Worm (Caenorhabditis elegans) whole organism, L1 larva: ENCODE measurements around the gene clec-7.

Experiments
- C04F5.9 ChIP-seq: sonication (generic microtip); optimal IDR thresholded peaks from 2 replicates; lab custom pipeline; 2016; ENCODE audit warnings: missing genetic modification characterization, missing compliant biosample characterization
- C34B4.2 ChIP-seq: sonication (generic microtip); optimal IDR thresholded peaks from 2 replicates; lab custom pipeline; 2017; ENCODE audit warnings: mild to moderate bottlenecking, missing genetic modification characterization, missing compliant biosample characterization
- F16B12.6 ChIP-seq: fragments of 150-350 bp; optimal IDR thresholded peaks from 2 replicates; lab custom pipeline; 2014; ENCODE audit warnings: missing biosample characterization, missing genetic modification characterization
- Y116A8C.19 ChIP-seq: sonication (generic microtip); optimal IDR thresholded peaks from 2 replicates; lab custom pipeline; 2016; ENCODE audit warnings: missing compliant biosample characterization, missing genetic modification characterization, borderline replicate concordance
- alr-1 ChIP-seq: fragments of 200-800 bp; sonication (Bioruptor generic); optimal IDR thresholded peaks from 2 replicates; lab custom pipeline; 2018; ENCODE audit warnings: borderline replicate concordance, mild to moderate bottlenecking, missing genetic modification characterization, missing compliant biosample characterization
- aly-2 ChIP-seq: fragments of 150-350 bp; optimal IDR thresholded peaks from 2 replicates; lab custom pipeline; 2014; ENCODE audit warnings: missing biosample characterization, missing genetic modification characterization
- ceh-63 ChIP-seq: fragments of 200-800 bp; sonication (Bioruptor generic); optimal IDR thresholded peaks from 2 replicates; lab custom pipeline; 2018; ENCODE audit warnings: mild to moderate bottlenecking, missing genetic modification characterization, missing compliant biosample characterization
- ceh-88 ChIP-seq: fragments of 200-800 bp; sonication (Bioruptor generic); IDR thresholded peaks from 2 replicates; pipeline ENCODE4 v1.3.6; 2022; ENCODE audit warnings: missing genetic modification characterization, missing compliant biosample characterization
- dsc-1 ChIP-seq: sonication (generic microtip); optimal IDR thresholded peaks from 2 replicates; lab custom pipeline; 2016; ENCODE audit warnings: mild to moderate bottlenecking, missing genetic modification characterization, missing compliant biosample characterization
- efl-1 ChIP-seq, 4 experiments: fragments of 150-350 bp; optimal IDR thresholded peaks in 3 of 4; peaks in 1 of 4; 1 replicate in 1 of 4; 2 replicates in 3 of 4; lab custom pipeline; 2014; ENCODE audit warnings: missing biosample characterization in 2 of 4, missing genetic modification characterization in 2 of 4, missing genetic modification reagents in 2 of 4
- egl-27 ChIP-seq, 2 experiments: fragments of 150-350 bp in 1 of 2; sonication (generic microtip); optimal IDR thresholded peaks; 3 replicates each; lab custom pipeline; 2017 to 2018; ENCODE audit warnings: missing biosample characterization in 2 of 2, missing genetic modification characterization in 2 of 2, missing genetic modification reagents in 2 of 2
- elt-3 ChIP-seq, 6 experiments: fragments of 150-350 bp in 1 of 6; sonication (generic microtip); optimal IDR thresholded peaks; 2 replicates each; lab custom pipeline; 2017 to 2018; ENCODE audit warnings: missing biosample characterization in 6 of 6, missing genetic modification characterization in 6 of 6, inconsistent platforms in 1 of 6
- fkh-4 ChIP-seq: sonication (generic microtip); optimal IDR thresholded peaks from 2 replicates; lab custom pipeline; 2016; ENCODE audit warnings: missing compliant biosample characterization, missing genetic modification characterization, borderline replicate concordance
- hpl-2 ChIP-seq: fragments of 150-350 bp; optimal IDR thresholded peaks from 2 replicates; lab custom pipeline; 2014; ENCODE audit warnings: missing biosample characterization, missing genetic modification reagents, missing genetic modification characterization
- irx-1 ChIP-seq: sonication (generic microtip); optimal IDR thresholded peaks from 2 replicates; lab custom pipeline; 2016; ENCODE audit warnings: missing genetic modification characterization, missing compliant biosample characterization
- jun-1 ChIP-seq: fragments of 150-350 bp; optimal IDR thresholded peaks from 2 replicates; lab custom pipeline; 2014; ENCODE audit warnings: missing biosample characterization, missing genetic modification reagents, missing genetic modification characterization
- lin-13 ChIP-seq: fragments of 150-350 bp; optimal IDR thresholded peaks from 2 replicates; lab custom pipeline; 2014; ENCODE audit warnings: missing biosample characterization, missing genetic modification reagents, missing genetic modification characterization
- lin-35 ChIP-seq, 2 experiments: fragments of 150-350 bp; optimal IDR thresholded peaks; 2 replicates each; lab custom pipeline; 2014; ENCODE audit warnings: missing biosample characterization in 2 of 2, missing genetic modification characterization in 2 of 2, missing genetic modification reagents in 2 of 2
- lin-39 ChIP-seq: fragments of 150-350 bp; optimal IDR thresholded peaks from 2 replicates; lab custom pipeline; 2014; ENCODE audit warnings: missing biosample characterization, missing genetic modification reagents, missing genetic modification characterization
- lir-3 ChIP-seq: sonication (generic microtip); optimal IDR thresholded peaks from 2 replicates; lab custom pipeline; 2016; ENCODE audit warnings: mild to moderate bottlenecking, missing genetic modification characterization, moderate library complexity, missing compliant biosample characterization; ENCODE audit not compliant: poor library complexity
- mab-9 ChIP-seq: fragments of 200-800 bp; sonication (Bioruptor generic); IDR thresholded peaks from 2 replicates; pipeline ENCODE4 v1.3.6; 2022; ENCODE audit warnings: missing genetic modification reagents, missing genetic modification characterization, missing compliant biosample characterization
- mef-2 ChIP-seq: fragments of 150-350 bp; optimal IDR thresholded peaks from 2 replicates; lab custom pipeline; 2014; ENCODE audit warnings: missing biosample characterization, missing genetic modification characterization
- nhr-12 ChIP-seq: sonication (generic microtip); optimal IDR thresholded peaks from 2 replicates; lab custom pipeline; 2017; ENCODE audit warnings: missing biosample characterization, missing genetic modification characterization
- nhr-19 ChIP-seq: fragments of 200-800 bp; sonication (Bioruptor generic); conservative IDR thresholded peaks from 2 replicates; pipeline ENCODE4 v1.3.6; 2022; ENCODE audit warnings: missing genetic modification characterization, missing compliant biosample characterization
- nhr-28 ChIP-seq: fragments of 150-350 bp; optimal IDR thresholded peaks from 2 replicates; lab custom pipeline; 2014; ENCODE audit warnings: missing biosample characterization, missing genetic modification characterization
- nhr-71 ChIP-seq: sonication (generic microtip); optimal IDR thresholded peaks from 2 replicates; lab custom pipeline; 2016; ENCODE audit warnings: mild to moderate bottlenecking, missing genetic modification characterization, moderate library complexity, missing compliant biosample characterization
- nhr-84 ChIP-seq: sonication (generic microtip); optimal IDR thresholded peaks from 2 replicates; lab custom pipeline; 2017; ENCODE audit warnings: missing biosample characterization, missing genetic modification characterization
- skn-1 ChIP-seq: fragments of 150-350 bp; optimal IDR thresholded peaks from 2 replicates; lab custom pipeline; 2014; ENCODE audit warnings: missing biosample characterization, missing genetic modification characterization
- snu-23 ChIP-seq: sonication (generic microtip); optimal IDR thresholded peaks from 2 replicates; lab custom pipeline; 2016; ENCODE audit warnings: missing genetic modification characterization, missing compliant biosample characterization
- sox-4 ChIP-seq: sonication (generic microtip); optimal IDR thresholded peaks from 2 replicates; lab custom pipeline; 2016; ENCODE audit warnings: missing genetic modification characterization, missing compliant biosample characterization
- sptf-1 ChIP-seq: fragments of 150-350 bp; optimal IDR thresholded peaks from 2 replicates; lab custom pipeline; 2014; ENCODE audit warnings: missing biosample characterization, missing genetic modification characterization
- sup-37 ChIP-seq: fragments of 200-800 bp; sonication (Bioruptor generic); optimal IDR thresholded peaks from 2 replicates; lab custom pipeline; 2018; ENCODE audit warnings: mild to moderate bottlenecking, missing genetic modification characterization, missing compliant biosample characterization
- tlp-1 ChIP-seq: fragments of 150-350 bp; optimal IDR thresholded peaks from 2 replicates; lab custom pipeline; 2014; ENCODE audit warnings: missing biosample characterization, missing genetic modification characterization
- unc-30 ChIP-seq: sonication (generic microtip); optimal IDR thresholded peaks from 2 replicates; lab custom pipeline; 2017; ENCODE audit warnings: missing biosample characterization, missing genetic modification characterization
- unc-98 ChIP-seq: fragments of 200-800 bp; sonication (Bioruptor generic); IDR thresholded peaks from 2 replicates; pipeline ENCODE4 v1.3.6; 2022; ENCODE audit warnings: missing genetic modification characterization, missing compliant biosample characterization
- vab-15 ChIP-seq: sonication (generic microtip); optimal IDR thresholded peaks from 2 replicates; lab custom pipeline; 2017; ENCODE audit warnings: missing genotype, mild to moderate bottlenecking, missing genetic modification characterization, missing compliant biosample characterization
- xbp-1 ChIP-seq: sonication (generic microtip); optimal IDR thresholded peaks from 2 replicates; lab custom pipeline; 2016; ENCODE audit warnings: missing genetic modification characterization, missing compliant biosample characterization
- zag-1 ChIP-seq: fragments of 150-350 bp; optimal IDR thresholded peaks from 2 replicates; lab custom pipeline; 2014; ENCODE audit warnings: missing biosample characterization, missing genetic modification characterization
- zip-4 ChIP-seq: fragments of 200-800 bp; sonication (Bioruptor generic); optimal IDR thresholded peaks from 2 replicates; lab custom pipeline; 2018; ENCODE audit warnings: mild to moderate bottlenecking, missing genetic modification characterization, moderate library complexity, missing compliant biosample characterization
- ztf-11 ChIP-seq, 2 experiments: sonication (generic microtip); optimal IDR thresholded peaks; 2 replicates each; lab custom pipeline; 2016 to 2017; ENCODE audit warnings: missing genetic modification characterization in 2 of 2, missing biosample characterization in 1 of 2, missing compliant biosample characterization in 1 of 2

The clec-7 gene

DNA sequence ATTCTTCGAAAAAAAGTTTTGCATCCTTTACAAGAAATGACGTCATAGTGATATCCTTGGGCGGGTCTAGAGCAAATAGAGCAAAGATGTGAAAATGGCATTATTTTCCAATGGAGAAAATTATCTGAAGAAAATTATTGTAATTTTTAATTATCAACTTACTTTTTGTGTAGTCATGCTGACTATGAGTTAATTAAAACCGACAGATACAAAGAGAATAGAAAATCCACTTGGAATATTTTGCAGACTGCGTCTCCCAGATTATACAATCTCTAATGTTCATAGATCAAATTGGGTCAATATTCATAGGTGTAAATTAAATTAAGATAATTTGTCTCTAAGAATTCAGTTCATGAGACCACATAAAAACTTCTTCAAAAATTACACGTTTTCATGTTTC lies 21.3 kb downstream of the clec-7 start, which contains the start of gene nhr-149:
Gene nhr-149, minus strand, starts transcription at position 101 of the 400 bp plus-strand sequence.
- TF ChIP-seq zag-1 (tag; lab: Kevin White, UChicago) (no peak), sup-37 (no peak), sox-4 (tag; lab: Kevin White, UChicago) (no peak), unc-30 (tag; lab: Kevin White, UChicago) (no peak), zip-4 (no peak), nhr-71 (no peak), ztf-11 (tag; optimal IDR thresholded peaks at IDR 0.05; lab: Kevin White, UChicago) (no peak), sptf-1 (tag; lab: Kevin White, UChicago) (no peak), hpl-2 (GFP tag; lab: Kevin White, UChicago) (no peak), F16B12.6 (tag; lab: Kevin White, UChicago) (no peak), ceh-88 (GFP tag; lab: Robert Waterston, UW) (no peak), jun-1 (no peak), C34B4.2 (tag; lab: Kevin White, UChicago) (no peak)

DNA sequence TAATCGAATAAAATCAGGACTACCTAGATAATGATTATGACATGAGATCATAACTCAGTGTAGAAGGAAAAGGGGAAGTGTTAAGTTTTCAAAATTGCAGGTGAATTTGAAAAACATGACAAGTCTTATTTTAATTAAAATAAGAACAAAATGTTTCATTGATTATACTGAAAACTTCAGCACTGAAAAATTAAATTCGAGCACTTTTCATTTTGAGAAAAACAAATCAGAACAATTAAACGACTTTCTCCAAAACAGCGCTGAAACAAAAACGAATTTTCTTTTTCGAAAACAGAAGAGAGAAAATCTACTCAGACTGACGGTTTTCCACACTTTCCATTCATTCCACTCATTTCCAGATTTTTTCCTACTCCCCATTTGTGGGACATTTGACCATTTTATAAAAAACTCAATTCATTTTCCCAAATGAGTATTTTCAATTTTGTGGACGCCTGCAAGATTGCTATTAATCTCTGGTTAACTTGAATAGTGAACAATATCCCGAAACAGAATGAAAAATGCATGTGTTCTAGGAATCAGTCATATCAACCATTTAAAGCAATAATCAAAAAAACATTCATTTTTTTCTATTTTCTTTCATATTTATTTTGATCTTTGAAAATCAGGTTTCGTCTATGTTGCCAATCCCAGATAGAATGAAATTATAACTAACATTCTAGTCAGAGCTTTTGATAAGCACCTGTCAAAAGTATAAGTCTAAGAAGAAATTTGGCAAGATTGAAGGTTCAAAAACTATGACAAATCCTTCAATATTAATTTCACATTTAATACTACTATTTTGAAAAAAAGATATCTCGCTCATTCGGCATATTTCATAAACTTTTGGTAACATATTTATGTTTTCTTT lies 24.2 kb downstream of the clec-7 start, which contains the start of the genes srh-231 and srh-275:
Gene srh-231, minus strand, starts transcription at position 51 of the 868 bp plus-strand sequence.
Gene srh-275, plus strand, starts transcription at position 818 of the 868 bp plus-strand sequence.
- TF ChIP-seq zag-1 (tag; lab: Kevin White, UChicago), result no peak
- TF ChIP-seq nhr-12 (tag; lab: Kevin White, UChicago), result no peak
- no peak for TF ChIP-seq tlp-1 (tag; lab: Kevin White, UChicago)
- TF ChIP-seq lin-39 (tag; lab: Kevin White, UChicago), result no peak
- TF ChIP-seq jun-1, result no peak
- TF ChIP-seq mef-2 (tag; lab: Kevin White, UChicago), result no peak
- no peak for TF ChIP-seq mab-9 (GFP tag; lab: Robert Waterston, UW)
- TF ChIP-seq snu-23, result no peak
- no peak for TF ChIP-seq unc-30 (tag; lab: Kevin White, UChicago)
- no peak for TF ChIP-seq aly-2 (tag; lab: Kevin White, UChicago)
- no peak for TF ChIP-seq elt-3 (tag; optimal IDR thresholded peaks at IDR 0.05; lab: Kevin White, UChicago)
- no peak for TF ChIP-seq vab-15 (tag; lab: Kevin White, UChicago)
- no peak for TF ChIP-seq nhr-19 (GFP tag; lab: Robert Waterston, UW)
- no peak for TF ChIP-seq lin-13 (GFP tag; lab: Kevin White, UChicago)
- TF ChIP-seq nhr-84 (tag; lab: Kevin White, UChicago), result no peak

DNA sequence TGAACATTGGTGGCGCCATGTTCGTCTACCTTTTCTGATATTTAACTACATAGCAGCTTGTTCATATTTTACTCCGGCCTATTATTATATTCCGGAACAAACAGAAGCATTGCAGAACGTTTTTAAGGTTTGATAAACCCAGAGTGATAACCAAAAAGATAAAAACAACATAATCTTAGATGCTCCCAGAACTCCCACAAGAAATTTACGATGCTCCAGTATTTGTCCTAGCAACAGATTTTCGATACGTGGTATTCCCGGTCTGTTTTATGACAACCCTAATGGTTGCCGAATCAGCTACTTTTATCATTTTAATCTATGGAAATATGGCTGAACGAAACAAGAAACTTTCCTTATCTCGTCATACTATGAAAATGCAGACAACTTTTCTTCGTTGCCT lies 25.4 kb downstream of the clec-7 start:
- TF ChIP-seq skn-1 (no peak), elt-3 (tag; optimal IDR thresholded peaks at IDR 0.05; lab: Kevin White, UChicago) (no peak), Y116A8C.19 (no peak), dsc-1 (tag; lab: Kevin White, UChicago) (no peak), jun-1 (no peak), irx-1 (tag; lab: Kevin White, UChicago) (no peak), sup-37 (no peak), efl-1 (optimal IDR thresholded peaks at IDR 0.05; lab: Kevin White, UChicago) (no peak), efl-1 (GFP tag; optimal IDR thresholded peaks at IDR 0.05 in 1 of 2; lab: Kevin White, UChicago) (no peak), alr-1 (tag; lab: Kevin White, UChicago) (no peak), snu-23 (no peak)

DNA sequence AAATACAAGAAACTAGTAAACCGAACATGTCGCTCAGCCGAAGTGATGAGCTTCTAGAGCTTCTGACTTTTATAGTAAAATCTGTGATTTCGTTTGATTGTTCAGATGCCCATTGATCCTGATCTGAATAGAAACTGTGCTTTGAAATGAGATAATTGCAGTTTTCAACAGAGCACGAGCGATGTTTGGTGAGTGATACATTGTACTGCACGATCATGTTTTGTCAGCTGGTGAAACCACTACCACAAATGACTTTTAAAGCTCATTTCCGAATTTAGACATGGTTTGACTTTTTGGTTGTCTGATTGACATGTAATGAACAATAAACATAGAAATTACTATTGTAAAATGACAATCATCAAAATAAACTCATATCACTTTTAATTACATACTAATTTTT lies 27.3 kb downstream of the clec-7 start, which contains the start of gene tag-293:
Gene tag-293, minus strand, starts transcription at position 101 of the 400 bp plus-strand sequence.
- TF ChIP-seq zip-4, result no peak
- no peak for TF ChIP-seq lir-3 (tag; lab: Kevin White, UChicago)
- TF ChIP-seq, all 84 proteins: peak for 0

DNA sequence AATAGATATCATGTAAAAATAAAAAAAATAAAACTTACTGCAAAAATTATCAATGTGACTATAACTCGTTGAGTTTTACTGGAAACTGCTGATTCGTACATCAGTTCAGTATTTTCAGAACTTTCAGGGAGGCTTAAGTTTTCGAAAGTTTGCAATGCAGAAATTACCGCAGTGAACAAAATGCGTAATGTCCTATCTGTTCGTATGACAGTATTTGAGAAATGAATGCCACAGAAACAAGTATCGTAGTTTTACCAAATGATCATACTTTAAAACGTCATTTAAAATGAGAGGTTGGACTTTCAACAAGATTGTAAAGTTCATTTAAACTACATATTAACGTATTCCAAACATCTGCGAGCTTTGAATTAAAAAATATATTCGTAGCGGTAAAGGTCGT lies 28.5 kb downstream of the clec-7 start, which contains the start of gene C03G6.21:
Gene C03G6.21, minus strand, starts transcription at position 101 of the 400 bp plus-strand sequence.
- no peak for TF ChIP-seq aly-2 (tag; lab: Kevin White, UChicago)
- TF ChIP-seq fkh-4, result no peak
- TF ChIP-seq ceh-88 (GFP tag; lab: Robert Waterston, UW), result no peak
- no peak for TF ChIP-seq sup-37
- no peak for TF ChIP-seq nhr-84 (tag; lab: Kevin White, UChicago)
- no peak for TF ChIP-seq nhr-28
- no peak for TF ChIP-seq lin-35 (GFP tag; optimal IDR thresholded peaks at IDR 0.05; lab: Kevin White, UChicago)
- TF ChIP-seq C04F5.9 (tag; lab: Kevin White, UChicago), result no peak
- TF ChIP-seq ceh-63, result no peak
- no peak for TF ChIP-seq tlp-1 (tag; lab: Kevin White, UChicago)
- TF ChIP-seq egl-27 (tag; optimal IDR thresholded peaks at IDR 0.05; lab: Kevin White, UChicago), result no peak
- TF ChIP-seq unc-98, result no peak
- no peak for TF ChIP-seq dsc-1 (tag; lab: Kevin White, UChicago)
- TF ChIP-seq xbp-1 (tag; lab: Kevin White, UChicago), result no peak
